Fruit fly (Drosophila melanogaster) whole organism: ENCODE measurements around the gene Gal.

Source experiments
- CG8478 ChIP-seq: fragments of >200 bp; optimal IDR thresholded peaks from 2 replicates; lab custom pipeline; 2018; ENCODE audit warnings: inconsistent platforms
- Dll ChIP-seq: fragments of >200 bp; optimal IDR thresholded peaks from 2 replicates; lab custom pipeline; 2017
- EcR ChIP-seq, 2 experiments: fragments of >200 bp; optimal IDR thresholded peaks; 2 replicates each; lab custom pipeline; 2017; ENCODE audit warnings: missing biosample characterization in 2 of 2, missing genetic modification characterization in 2 of 2, missing genetic modification reagents in 2 of 2
- pan ChIP-seq: fragments of >200 bp; optimal IDR thresholded peaks from 2 replicates; lab custom pipeline; 2017
- psq ChIP-seq: fragments of >200 bp; optimal IDR thresholded peaks from 2 replicates; lab custom pipeline; 2017
- usp ChIP-seq: fragments of >200 bp; optimal IDR thresholded peaks from 2 replicates; lab custom pipeline; 2017; ENCODE audit warnings: missing biosample characterization, missing genetic modification characterization, mixed read lengths

Gal gene

dm6 chr2L:5998383-5998782, 8.2 kb downstream of the Gal start:
- TF ChIP-seq psq (lab: Kevin White, UChicago) = no peak
- no peak for TF ChIP-seq Dll (lab: Kevin White, UChicago)
- no peak for TF ChIP-seq CG8478 (lab: Kevin White, UChicago)
- TF ChIP-seq EcR (GFP tag; optimal IDR thresholded peaks at IDR 0.05; lab: Kevin White, UChicago) = no peak

dm6 chr2L:5997609-5998229, 8.9 kb downstream of the Gal start:
- TF ChIP-seq EcR (GFP tag; optimal IDR thresholded peaks at IDR 0.05; lab: Kevin White, UChicago) (no peak), Dll (lab: Kevin White, UChicago) (peak; percentile 62)

- TF ChIP-seq Dll (lab: Kevin White, UChicago) = no peak
- no peak for TF ChIP-seq pan (lab: Kevin White, UChicago)
- no peak for TF ChIP-seq usp (GFP tag; lab: Kevin White, UChicago)
- TF ChIP-seq psq (lab: Kevin White, UChicago) = no peak
- TF ChIP-seq EcR (GFP tag; optimal IDR thresholded peaks at IDR 0.05; lab: Kevin White, UChicago) = no peak
- TF ChIP-seq CG8478 (lab: Kevin White, UChicago) = no peak
Measured at dm6 chr2L:5990447-5990846, 16.2 kb downstream of the Gal start.

dm6 chr2L:5988115-5989092, 18.2 kb downstream of the Gal start:
- no peak for TF ChIP-seq pan (lab: Kevin White, UChicago)
- no peak for TF ChIP-seq CG8478 (lab: Kevin White, UChicago)
- TF ChIP-seq Dll (lab: Kevin White, UChicago) = no peak
- TF ChIP-seq usp (GFP tag; lab: Kevin White, UChicago) = no peak
- TF ChIP-seq psq (lab: Kevin White, UChicago) = no peak
- TF ChIP-seq EcR (GFP tag; optimal IDR thresholded peaks at IDR 0.05; lab: Kevin White, UChicago) = no peak

dm6 chr2L:5986940-5987339, 19.7 kb downstream of the Gal start:
- TF ChIP-seq Dll (lab: Kevin White, UChicago) (no peak), usp (GFP tag; lab: Kevin White, UChicago) (no peak), psq (lab: Kevin White, UChicago) (no peak), CG8478 (lab: Kevin White, UChicago) (no peak), pan (lab: Kevin White, UChicago) (no peak), EcR (GFP tag; optimal IDR thresholded peaks at IDR 0.05; lab: Kevin White, UChicago) (no peak)

dm6 chr2L:5986094-5986493, 20.5 kb downstream of the Gal start, which contains the start of gene ifc:
Gene ifc (plus strand): TSS chr2L:5986348.
- TF ChIP-seq Dll (lab: Kevin White, UChicago) (no peak), usp (GFP tag; lab: Kevin White, UChicago) (no peak), psq (lab: Kevin White, UChicago) (no peak), pan (lab: Kevin White, UChicago) (no peak), CG8478 (lab: Kevin White, UChicago) (no peak)

- TF ChIP-seq psq (lab: Kevin White, UChicago) (no peak), CG8478 (lab: Kevin White, UChicago) (no peak), usp (GFP tag; lab: Kevin White, UChicago) (no peak), pan (lab: Kevin White, UChicago) (no peak)
Measured at dm6 chr2L:5983236-5983635, 23.4 kb downstream of the Gal start.

dm6 chr2L:5982334-5982987, 24.2 kb downstream of the Gal start:
- TF ChIP-seq CG8478 (lab: Kevin White, UChicago) (peak; percentile 72), pan (lab: Kevin White, UChicago) (no peak), Dll (lab: Kevin White, UChicago) (peak; percentile 69)

dm6 chr2L:5981433-5982333, 24.9 kb downstream of the Gal start, which contains the start of gene eIF4A:
Gene eIF4A (plus strand): TSS chr2L:5981764.
- TF ChIP-seq psq (lab: Kevin White, UChicago) (no peak), Dll (lab: Kevin White, UChicago) (peak; percentile 72)

- TF ChIP-seq usp (GFP tag; lab: Kevin White, UChicago) = no peak
- TF ChIP-seq Dll (lab: Kevin White, UChicago) = no peak
- no peak for TF ChIP-seq pan (lab: Kevin White, UChicago)
- no peak for TF ChIP-seq CG8478 (lab: Kevin White, UChicago)
- no peak for TF ChIP-seq psq (lab: Kevin White, UChicago)
- no peak for TF ChIP-seq EcR (GFP tag; optimal IDR thresholded peaks at IDR 0.05; lab: Kevin White, UChicago)
Measured at dm6 chr2L:5980862-5981432, 25.7 kb downstream of the Gal start, which contains the start of gene chic. Gene chic (minus strand): TSS chr2L:5981018.
